Worm (Caenorhabditis elegans): ENCODE data around the gene T01D1.8.

The T01D1.8 gene

DNA sequence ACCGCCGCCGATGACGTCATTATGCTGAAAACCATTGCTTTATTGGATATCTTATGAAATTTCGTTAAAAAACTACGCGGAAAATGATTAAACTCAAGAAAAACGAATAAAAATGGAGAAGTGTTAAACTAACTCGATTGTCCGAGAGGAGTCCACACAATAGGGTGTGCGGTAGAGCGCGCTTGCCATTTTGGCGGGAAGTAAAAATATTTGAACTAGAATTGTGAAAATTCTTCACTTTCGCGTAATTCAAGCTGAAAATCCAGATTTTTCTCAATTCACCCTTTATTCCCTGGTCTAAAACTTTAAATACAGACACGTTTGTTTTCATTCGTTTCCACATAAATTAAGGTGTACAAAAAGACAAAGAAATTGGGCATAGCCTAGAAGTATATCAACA is 30.1 kb downstream of the T01D1.8 start, which contains the start of gene F48A11.4 (continued):
- TF ChIP-seq Y48G9A.11 (GFP tag; IDR thresholded peaks at IDR 0.05) (peak; percentile 83), dmd-8 (GFP tag; IDR thresholded peaks at IDR 0.05) (no peak), zfp-2 (tag; optimal IDR thresholded peaks at IDR 0.05) (peak; percentile 79), skn-1 (tag; optimal IDR thresholded peaks at IDR 0.05) (no peak), fkh-10 (GFP tag; optimal IDR thresholded peaks at IDR 0.05) (peak; percentile 90), mdt-29 (GFP tag; IDR thresholded peaks at IDR 0.05) (peak; percentile 88), hmg-1.1 (GFP tag; IDR thresholded peaks at IDR 0.05) (peak; percentile 91), mxl-3 (GFP tag; optimal IDR thresholded peaks at IDR 0.05) (peak; percentile 56), ceh-62 (tag; optimal IDR thresholded peaks at IDR 0.05) (no peak), nhr-102 (tag; optimal IDR thresholded peaks at IDR 0.05) (peak; percentile 91), Y5F2A.4 (GFP tag; optimal IDR thresholded peaks at IDR 0.05) (peak; percentile 78), madf-5 (GFP tag; IDR thresholded peaks at IDR 0.05) (peak; percentile 79 to 81), zip-2 (tag; optimal IDR thresholded peaks at IDR 0.05) (peak; percentile 74), gei-8 (GFP tag; optimal IDR thresholded peaks at IDR 0.05) (peak; percentile 26), set-16 (GFP tag; IDR thresholded peaks at IDR 0.05) (no peak), egl-43 (GFP tag; IDR thresholded peaks at IDR 0.05) (peak; percentile 86), F44E2.7 (GFP tag; IDR thresholded peaks at IDR 0.05) (no peak), spr-1 (tag; optimal IDR thresholded peaks at IDR 0.05) (peak; percentile 85), snpc-1.2 (GFP tag; IDR thresholded peaks at IDR 0.05) (peak; percentile 78), nhr-11 (tag; optimal IDR thresholded peaks at IDR 0.05) (peak; percentile 89), dmd-6 (GFP tag; IDR thresholded peaks at IDR 0.05) (peak; percentile 87), ceh-44 (GFP tag; IDR thresholded peaks at IDR 0.05) (peak; percentile 40; the same call in 1 of the 2 replicates), snpc-4 (tag; optimal IDR thresholded peaks at IDR 0.05) (no peak), mxl-2 (GFP tag; conservative IDR thresholded peaks at IDR 0.05) (peak; percentile 33; the same call in 1 of the 2 replicates), tag-97 (GFP tag; IDR thresholded peaks at IDR 0.05) (no peak), ceh-20 (GFP tag; IDR thresholded peaks at IDR 0.05) (peak; percentile 79), lin-39 (tag; optimal IDR thresholded peaks at IDR 0.05) (no peak), hif-1 (tag; optimal IDR thresholded peaks at IDR 0.05) (peak in 1 of 2 experiments; percentile 70), nhr-76 (tag; optimal IDR thresholded peaks at IDR 0.05) (peak; percentile 33), saeg-2 (GFP tag; IDR thresholded peaks at IDR 0.05) (peak; percentile 72; the same call in 1 of the 2 replicates), egl-27 (tag; optimal IDR thresholded peaks at IDR 0.05) (no peak), mep-1 (tag; optimal IDR thresholded peaks at IDR 0.05) (peak; percentile 93), lin-29 (GFP tag; IDR thresholded peaks at IDR 0.05) (peak; percentile 92), ZK337.2 (GFP tag; IDR thresholded peaks at IDR 0.05) (peak; percentile 82), lsy-2 (tag; optimal IDR thresholded peaks at IDR 0.05) (peak; percentile 36 to 95), pha-4 (GFP tag; IDR thresholded peaks at IDR 0.05) (peak; percentile 77; the same call in 1 of the 2 replicates), pha-4 (tag; optimal IDR thresholded peaks at IDR 0.05) (peak; percentile 11), ceh-82 (tag; optimal IDR thresholded peaks at IDR 0.05) (no peak), cey-2 (tag; optimal IDR thresholded peaks at IDR 0.05; ENCODE audit: borderline replicate concordance, insufficient read depth) (no peak), nhr-77 (tag; optimal IDR thresholded peaks at IDR 0.05) (peak; percentile 84), unc-130 (GFP tag; optimal IDR thresholded peaks at IDR 0.05) (peak; percentile 39), aly-2 (tag; optimal IDR thresholded peaks at IDR 0.05) (no peak), daf-8 (GFP tag; IDR thresholded peaks at IDR 0.05) (no peak), nhr-25 (tag; optimal IDR thresholded peaks at IDR 0.05; ENCODE audit: borderline replicate concordance, insufficient read depth) (peak; percentile 77), nhr-42 (GFP tag; IDR thresholded peaks at IDR 0.05) (peak; percentile 90), nhr-28 (tag; optimal IDR thresholded peaks at IDR 0.05) (peak; percentile 88), spr-3 (GFP tag; optimal IDR thresholded peaks at IDR 0.05) (peak; percentile 90), tra-1 (GFP tag; IDR thresholded peaks at IDR 0.05) (peak; percentile 72), zag-1 (tag; optimal IDR thresholded peaks at IDR 0.05) (no peak), ceh-28 (tag; optimal IDR thresholded peaks at IDR 0.05) (no peak), Y75B8A.6 (GFP tag; IDR thresholded peaks at IDR 0.05) (peak; percentile 93), lin-15B (tag; optimal IDR thresholded peaks at IDR 0.05) (peak; percentile 64)

Data from whole organism, L4 larva.